Fruit fly (Drosophila melanogaster) whole organism, embryonic: Measurements from ENCODE around the gene CG34462.
A peak's percentile ranks its signal among the peaks of the same experiment; 100 is the strongest.

Source experiments
- ATbp ChIP-seq: fragments of 200-800 bp; sonication (Bioruptor generic); optimal IDR thresholded peaks from 2 replicates; lab custom pipeline; 2017; ENCODE audit warnings: missing biosample characterization, mild to moderate bottlenecking, missing genetic modification characterization, missing genetic modification reagents
- Abd-B ChIP-seq: fragments of 200-800 bp; sonication (Bioruptor generic); optimal IDR thresholded peaks from 2 replicates; lab custom pipeline; 2018; ENCODE audit warnings: missing biosample characterization, mild to moderate bottlenecking, missing genetic modification characterization, moderate library complexity
- C15 ChIP-seq: fragments of 200-800 bp; sonication (Bioruptor generic); IDR thresholded peaks from 3 replicates; pipeline ENCODE4 v1.3.6; 2022; ENCODE audit warnings: missing biosample characterization, missing genetic modification characterization
- CG10274 ChIP-seq: fragments of 200-800 bp; sonication (Bioruptor generic); optimal IDR thresholded peaks from 3 replicates; lab custom pipeline; 2017; ENCODE audit warnings: missing biosample characterization, mild to moderate bottlenecking, missing genetic modification characterization
- CG11093 ChIP-seq: fragments of 200-800 bp; sonication (Bioruptor generic); IDR thresholded peaks from 3 replicates; pipeline ENCODE4 v1.3.6; 2022; ENCODE audit warnings: missing biosample characterization, missing genetic modification characterization
- CG11723 ChIP-seq: fragments of 200-800 bp; sonication (Bioruptor generic); optimal IDR thresholded peaks from 2 replicates; lab custom pipeline; 2017; ENCODE audit warnings: missing biosample characterization, mild to moderate bottlenecking, missing genetic modification characterization
- CG12659 ChIP-seq: fragments of 200-800 bp; sonication (Bioruptor generic); optimal IDR thresholded peaks from 3 replicates; lab custom pipeline; 2017; ENCODE audit warnings: mild to moderate bottlenecking, missing biosample characterization, missing genetic modification reagents, missing genetic modification characterization
- CG1647 ChIP-seq: fragments of 200-800 bp; sonication (Bioruptor generic); optimal IDR thresholded peaks from 3 replicates; lab custom pipeline; 2016; ENCODE audit warnings: missing biosample characterization, missing genetic modification characterization
- CG16815 ChIP-seq: fragments of 200-800 bp; sonication (Bioruptor generic); optimal IDR thresholded peaks from 3 replicates; lab custom pipeline; 2017; ENCODE audit warnings: missing biosample characterization, mild to moderate bottlenecking, missing genetic modification characterization
- CG17328 ChIP-seq: fragments of 200-800 bp; sonication (Bioruptor generic); IDR thresholded peaks from 2 replicates; pipeline ENCODE4 v1.3.6; 2022; ENCODE audit warnings: missing biosample characterization, missing genetic modification characterization
- CG17829 ChIP-seq: fragments of 200-800 bp; optimal IDR thresholded peaks from 2 replicates; lab custom pipeline; 2019; ENCODE audit warnings: missing biosample characterization, mild to moderate bottlenecking, missing genetic modification characterization, moderate library complexity
- CG18011 ChIP-seq: fragments of 200-800 bp; sonication (Bioruptor generic); optimal IDR thresholded peaks from 2 replicates; lab custom pipeline; 2017; ENCODE audit warnings: missing biosample characterization, missing genetic modification characterization, mild to moderate bottlenecking, moderate library complexity, missing genotype
- CG18262 ChIP-seq: fragments of 200-800 bp; optimal IDR thresholded peaks from 3 replicates; lab custom pipeline; 2019; ENCODE audit warnings: missing biosample characterization, mild to moderate bottlenecking, missing genetic modification characterization, moderate library complexity
- CG2199 ChIP-seq: fragments of 200-800 bp; sonication (Bioruptor generic); IDR thresholded peaks from 3 replicates; pipeline ENCODE4 v1.3.6; 2022; ENCODE audit warnings: missing biosample characterization, missing genetic modification characterization
- CG3065 ChIP-seq: fragments of 200-800 bp; sonication (Bioruptor generic); optimal IDR thresholded peaks from 2 replicates; lab custom pipeline; 2016; ENCODE audit warnings: missing biosample characterization, missing genetic modification characterization
- CG3838 ChIP-seq: fragments of 200-800 bp; sonication (Bioruptor generic); optimal IDR thresholded peaks from 3 replicates; lab custom pipeline; 2016; ENCODE audit warnings: missing biosample characterization, missing genetic modification characterization
- CG6254 ChIP-seq: fragments of 200-800 bp; sonication (Bioruptor generic); optimal IDR thresholded peaks from 3 replicates; lab custom pipeline; 2017; ENCODE audit warnings: mild to moderate bottlenecking, missing biosample characterization, missing genetic modification reagents, missing genetic modification characterization
- CG6813 ChIP-seq: fragments of 200-800 bp; sonication (Bioruptor generic); optimal IDR thresholded peaks from 2 replicates; lab custom pipeline; 2017; ENCODE audit warnings: missing biosample characterization, missing genetic modification characterization, mild to moderate bottlenecking, moderate library complexity, missing genetic modification reagents
- CG7928 ChIP-seq: fragments of 200-800 bp; sonication (Bioruptor generic); optimal IDR thresholded peaks from 2 replicates; lab custom pipeline; 2017; ENCODE audit warnings: missing biosample characterization, mild to moderate bottlenecking, missing genetic modification characterization
- Dfd ChIP-seq, 2 experiments: fragments of >200 bp; optimal IDR thresholded peaks; 2 replicates each; lab custom pipeline; 2017; ENCODE audit warnings: missing biosample characterization in 2 of 2, missing genetic modification characterization in 2 of 2
- Dip2 ChIP-seq: fragments of 200-800 bp; sonication (Bioruptor generic); IDR thresholded peaks from 2 replicates; pipeline ENCODE4 v1.3.6; 2022; ENCODE audit warnings: missing biosample characterization, missing genetic modification characterization
- Fer2 ChIP-seq: fragments of 200-800 bp; sonication (Bioruptor generic); optimal IDR thresholded peaks from 2 replicates; lab custom pipeline; 2018; ENCODE audit warnings: missing biosample characterization, mild to moderate bottlenecking, missing genetic modification characterization, moderate library complexity
- H15 ChIP-seq: fragments of 200-800 bp; sonication (Bioruptor generic); IDR thresholded peaks from 3 replicates; pipeline ENCODE4 v1.3.6; 2022; ENCODE audit warnings: missing biosample characterization, missing genetic modification characterization
- HHEX ChIP-seq: fragments of 200-800 bp; sonication (Bioruptor generic); optimal IDR thresholded peaks from 3 replicates; lab custom pipeline; 2017; ENCODE audit warnings: missing biosample characterization, mild to moderate bottlenecking, missing genetic modification characterization, missing genetic modification reagents
- Lim3 ChIP-seq: fragments of 200-800 bp; sonication (Bioruptor generic); IDR thresholded peaks from 2 replicates; pipeline ENCODE4 v1.3.6; 2022; ENCODE audit warnings: missing biosample characterization, missing genetic modification characterization
- MBD-R2 ChIP-seq: fragments of 200-800 bp; sonication (Bioruptor generic); IDR thresholded peaks from 2 replicates; pipeline ENCODE4 v1.3.6; 2022; ENCODE audit warnings: missing biosample characterization, missing genetic modification characterization
- NFAT ChIP-seq: fragments of 200-800 bp; sonication (Bioruptor generic); IDR thresholded peaks from 2 replicates; pipeline ENCODE4 v1.3.6; 2022; ENCODE audit warnings: missing biosample characterization, missing genetic modification characterization
- Spps ChIP-seq: fragments of 200-800 bp; sonication (Bioruptor generic); optimal IDR thresholded peaks from 2 replicates; lab custom pipeline; 2018; ENCODE audit warnings: missing biosample characterization, mild to moderate bottlenecking, missing genetic modification characterization
- Tbp ChIP-seq: fragments of >200 bp; optimal IDR thresholded peaks from 2 replicates; lab custom pipeline; 2018; ENCODE audit warnings: missing biosample characterization, missing genetic modification characterization
- Vsx1 ChIP-seq: fragments of 200-800 bp; sonication (Bioruptor generic); optimal IDR thresholded peaks from 2 replicates; lab custom pipeline; 2017; ENCODE audit warnings: missing biosample characterization, mild to moderate bottlenecking, missing genetic modification characterization, missing genetic modification reagents
- al ChIP-seq: fragments of 200-800 bp; sonication (Bioruptor generic); IDR thresholded peaks from 2 replicates; pipeline ENCODE4 v1.3.6; 2022; ENCODE audit warnings: missing biosample characterization, missing genetic modification characterization
- ash1 ChIP-seq: fragments of 200-800 bp; sonication (Bioruptor generic); optimal IDR thresholded peaks from 2 replicates; lab custom pipeline; 2018; ENCODE audit warnings: missing biosample characterization, mild to moderate bottlenecking, missing genetic modification characterization
- bsh ChIP-seq, 2 experiments: fragments of 200-800 bp; sonication (Bioruptor generic); optimal IDR thresholded peaks; 2 replicates each; lab custom pipeline; 2017 to 2018; ENCODE audit warnings: mild to moderate bottlenecking in 2 of 2, missing biosample characterization in 2 of 2, missing genetic modification characterization in 2 of 2, moderate library complexity in 1 of 2
- chif ChIP-seq, 2 experiments: fragments of 200-800 bp; sonication (Bioruptor generic); optimal IDR thresholded peaks; 3 replicates each; lab custom pipeline; 2016; ENCODE audit warnings: missing biosample characterization in 2 of 2, missing genetic modification characterization in 2 of 2
- corto ChIP-seq: fragments of 200-800 bp; sonication (Bioruptor generic); optimal IDR thresholded peaks from 2 replicates; lab custom pipeline; 2016; ENCODE audit warnings: missing biosample characterization, mild to moderate bottlenecking, missing genetic modification characterization, moderate library complexity
- croc ChIP-seq: fragments of 200-800 bp; sonication (Bioruptor generic); conservative IDR thresholded peaks from 3 replicates; pipeline ENCODE4 v1.3.6; 2022; ENCODE audit warnings: missing biosample characterization, missing genetic modification characterization
- dysf ChIP-seq: fragments of 200-800 bp; sonication (Bioruptor generic); IDR thresholded peaks from 3 replicates; pipeline ENCODE4 v1.3.6; 2022; ENCODE audit warnings: missing biosample characterization, missing genetic modification characterization
- hbn ChIP-seq: fragments of 200-800 bp; sonication (Bioruptor generic); IDR thresholded peaks from 2 replicates; pipeline ENCODE4 v1.3.6; 2022; ENCODE audit warnings: missing biosample characterization, missing genetic modification characterization; ENCODE audit not compliant: partially characterized antibody
- lola ChIP-seq, 3 experiments: fragments of >200 bp in 2 of 3; fragments of 200-800 bp in 1 of 3; sonication (Bioruptor generic) in 1 of 3; optimal IDR thresholded peaks; 2 replicates each; lab custom pipeline; 2017 to 2019; ENCODE audit warnings: missing biosample characterization in 3 of 3, missing genetic modification characterization in 3 of 3, mild to moderate bottlenecking in 1 of 3, moderate library complexity in 1 of 3
- mam ChIP-seq: fragments of 200-800 bp; sonication (Bioruptor generic); optimal IDR thresholded peaks from 3 replicates; lab custom pipeline; 2016; ENCODE audit warnings: missing biosample characterization, missing genetic modification characterization
- pfk ChIP-seq: fragments of 200-800 bp; sonication (Bioruptor generic); optimal IDR thresholded peaks from 2 replicates; lab custom pipeline; 2018; ENCODE audit warnings: missing biosample characterization, mild to moderate bottlenecking, missing genetic modification characterization, moderate library complexity
- pros ChIP-seq: fragments of 200-800 bp; sonication (Bioruptor generic); optimal IDR thresholded peaks from 3 replicates; lab custom pipeline; 2019; ENCODE audit warnings: missing biosample characterization, mild to moderate bottlenecking, missing genetic modification characterization, moderate library complexity
- psq ChIP-seq: fragments of 200-800 bp; sonication (Bioruptor generic); optimal IDR thresholded peaks from 2 replicates; lab custom pipeline; 2017; ENCODE audit warnings: missing biosample characterization, missing genetic modification characterization
- pum ChIP-seq: fragments of 200-800 bp; sonication (Bioruptor generic); optimal IDR thresholded peaks from 2 replicates; lab custom pipeline; 2016; ENCODE audit warnings: missing biosample characterization, missing genetic modification characterization
- scrt ChIP-seq: fragments of 200-800 bp; sonication (Bioruptor generic); optimal IDR thresholded peaks from 2 replicates; lab custom pipeline; 2018; ENCODE audit warnings: missing biosample characterization, mild to moderate bottlenecking, missing genetic modification characterization, moderate library complexity
- slbo ChIP-seq: fragments of 200-800 bp; sonication (Bioruptor generic); IDR thresholded peaks from 2 replicates; pipeline ENCODE4 v1.3.6; 2022; ENCODE audit warnings: missing biosample characterization, missing genetic modification characterization
- tin ChIP-seq: fragments of 200-800 bp; sonication (Bioruptor generic); optimal IDR thresholded peaks from 3 replicates; lab custom pipeline; 2016; ENCODE audit warnings: missing biosample characterization, missing genetic modification characterization
- vnd ChIP-seq: fragments of 200-800 bp; sonication (Bioruptor generic); IDR thresholded peaks from 3 replicates; pipeline ENCODE4 v1.3.6; 2022; ENCODE audit warnings: missing biosample characterization, missing genetic modification characterization; ENCODE audit not compliant: partially characterized antibody

The CG34462 gene

dm6 chr3L:8299224-8300130 lies 28.9 kb upstream of the CG34462 start, which contains the start of the genes Arl5 and CG13671 (continued):
- TF ChIP-seq Lim3 (GFP tag; lab: Robert Waterston, UW) (no peak), Tbp (GFP tag; lab: Kevin White, UChicago) (no peak), dysf (GFP tag; lab: Robert Waterston, UW) (peak; percentile 74), pum (GFP tag; lab: Kevin White, UChicago) (peak; percentile 54), croc (GFP tag; lab: Robert Waterston, UW) (peak; percentile 44), Abd-B (peak; percentile 79), Vsx1 (GFP tag; lab: Kevin White, UChicago) (peak; percentile 99), slbo (GFP tag; lab: Robert Waterston, UW) (peak; percentile 92), ATbp (GFP tag; lab: Kevin White, UChicago) (peak; percentile 34), CG12659 (GFP tag; lab: Kevin White, UChicago) (peak; percentile 83), CG1647 (GFP tag; lab: Kevin White, UChicago) (peak; percentile 70), hbn (GFP tag; lab: Robert Waterston, UW) (peak; percentile 73), HHEX (GFP tag; lab: Kevin White, UChicago) (peak; percentile 65), CG3065 (GFP tag; lab: Kevin White, UChicago) (peak; percentile 75), CG3838 (GFP tag; lab: Kevin White, UChicago) (no peak), CG17328 (GFP tag; lab: Robert Waterston, UW) (peak; percentile 83), Spps (tag; lab: Kevin White, UChicago) (peak; percentile 4), CG2199 (no peak), NFAT (GFP tag; lab: Robert Waterston, UW) (peak; percentile 54; the same call in 1 of the 2 replicates), chif (GFP tag; optimal IDR thresholded peaks at IDR 0.05; lab: Kevin White, UChicago) (peak; percentile 60), CG10274 (no peak), mam (GFP tag; lab: Kevin White, UChicago) (peak; percentile 73), H15 (GFP tag; lab: Robert Waterston, UW) (peak; percentile 83), CG16815 (GFP tag; lab: Kevin White, UChicago) (peak; percentile 56), Dfd (GFP tag; optimal IDR thresholded peaks at IDR 0.05; lab: Kevin White, UChicago) (no peak), al (peak; percentile 68), Fer2 (tag; lab: Kevin White, UChicago) (no peak), CG18262 (tag; lab: Kevin White, UChicago) (peak; percentile 76), CG17829 (tag; lab: Kevin White, UChicago) (peak; percentile 79), CG11093 (GFP tag; lab: Robert Waterston, UW) (peak; percentile 63), corto (GFP tag; lab: Kevin White, UChicago) (no peak), MBD-R2 (peak; percentile 94), pros (GFP tag; lab: Kevin White, UChicago) (no peak), tin (GFP tag; lab: Kevin White, UChicago) (peak; percentile 85), CG7928 (peak; percentile 47), CG6813 (GFP tag; lab: Kevin White, UChicago) (peak; percentile 21), ash1 (GFP tag; lab: Kevin White, UChicago) (no peak), vnd (peak; percentile 78), CG6254 (GFP tag; lab: Kevin White, UChicago) (no peak), CG11723 (peak; percentile 45), lola (GFP tag; optimal IDR thresholded peaks at IDR 0.05; lab: Kevin White, UChicago) (peak in 2 of 3 experiments; percentile 16 to 60), bsh (GFP tag; optimal IDR thresholded peaks at IDR 0.05; lab: Kevin White, UChicago) (peak in 1 of 2 experiments; percentile 83), C15 (peak; percentile 64; the same call in 1 of the 3 replicates), Dip2 (GFP tag; lab: Robert Waterston, UW) (no peak), CG18011 (GFP tag; lab: Kevin White, UChicago) (peak; percentile 72), pfk (GFP tag; lab: Kevin White, UChicago) (no peak), scrt (GFP tag; lab: Kevin White, UChicago) (peak; percentile 59), psq (GFP tag; lab: Kevin White, UChicago) (peak; percentile 63)
